Fruit fly (Drosophila melanogaster) whole organism, adult: ENCODE measurements around the gene CG6026.

Source experiments
- CG11617 ChIP-seq: fragments of 200-800 bp; sonication (Bioruptor generic); optimal IDR thresholded peaks from 2 replicates; lab custom pipeline; 2017; ENCODE audit warnings: mild to moderate bottlenecking, missing biosample characterization, missing genetic modification reagents, missing genetic modification characterization
- CG12768 ChIP-seq: fragments of 200-800 bp; sonication (Bioruptor generic); optimal IDR thresholded peaks from 2 replicates; lab custom pipeline; 2017; ENCODE audit warnings: missing biosample characterization, missing genetic modification characterization, mild to moderate bottlenecking, moderate library complexity, missing genetic modification reagents
- CG1620 ChIP-seq: fragments of 200-800 bp; sonication (Bioruptor generic); optimal IDR thresholded peaks from 2 replicates; lab custom pipeline; 2016; ENCODE audit warnings: missing biosample characterization, missing genetic modification characterization
- CG7045 ChIP-seq: fragments of 200-800 bp; sonication (Bioruptor generic); optimal IDR thresholded peaks from 2 replicates; lab custom pipeline; 2017; ENCODE audit warnings: missing biosample characterization, mild to moderate bottlenecking, missing genetic modification characterization
- CG7101 ChIP-seq: fragments of 200-800 bp; sonication (Bioruptor generic); optimal IDR thresholded peaks from 2 replicates; lab custom pipeline; 2018; ENCODE audit warnings: missing biosample characterization, mild to moderate bottlenecking, missing genetic modification characterization, moderate library complexity
- Clk ChIP-seq: fragments of 200-800 bp; sonication (Bioruptor generic); optimal IDR thresholded peaks from 2 replicates; lab custom pipeline; 2017; ENCODE audit warnings: missing biosample characterization, missing genetic modification characterization
- Crg-1 ChIP-seq: fragments of 200-800 bp; sonication (Bioruptor generic); optimal IDR thresholded peaks from 2 replicates; lab custom pipeline; 2016; ENCODE audit warnings: missing biosample characterization, missing genetic modification characterization
- Mnt ChIP-seq: fragments of 200-800 bp; sonication (Bioruptor generic); optimal IDR thresholded peaks from 2 replicates; lab custom pipeline; 2016; ENCODE audit warnings: missing biosample characterization, mild to moderate bottlenecking, missing genetic modification characterization
- bab1 ChIP-seq: fragments of 200-800 bp; sonication (Bioruptor generic); optimal IDR thresholded peaks from 3 replicates; lab custom pipeline; 2019; ENCODE audit warnings: missing biosample characterization, mild to moderate bottlenecking, missing genetic modification characterization, moderate library complexity
- tj ChIP-seq: fragments of 200-800 bp; sonication (Bioruptor generic); optimal IDR thresholded peaks from 3 replicates; lab custom pipeline; 2017; ENCODE audit warnings: missing biosample characterization, mild to moderate bottlenecking, missing genetic modification characterization, moderate library complexity
- toe ChIP-seq: fragments of 200-800 bp; sonication (Bioruptor generic); optimal IDR thresholded peaks from 2 replicates; lab custom pipeline; 2016; ENCODE audit warnings: missing biosample characterization, missing genetic modification characterization

- TF ChIP-seq CG7101 (tag; lab: Kevin White, UChicago) (no peak), CG11617 (GFP tag; lab: Kevin White, UChicago) (no peak), CG1620 (GFP tag; lab: Kevin White, UChicago) (no peak), CG12768 (no peak), toe (GFP tag; lab: Kevin White, UChicago) (no peak), tj (no peak), CG7045 (GFP tag; lab: Kevin White, UChicago) (no peak), Mnt (GFP tag; lab: Kevin White, UChicago) (no peak), bab1 (GFP tag; lab: Kevin White, UChicago) (no peak), Clk (GFP tag; lab: Kevin White, UChicago) (no peak), Crg-1 (GFP tag; lab: Kevin White, UChicago) (no peak)
Observed at dm6 chr3R:19069740-19070139, 36.4 kb downstream of the CG6026 start.
